Fruit fly (Drosophila melanogaster) whole organism, embryonic: ENCODE results near the gene Nagk.
A peak's percentile ranks its signal among the peaks of the same experiment; 100 is the strongest.

Experiments
- ATbp ChIP-seq: fragments of 200-800 bp; sonication (Bioruptor generic); optimal IDR thresholded peaks from 2 replicates; lab custom pipeline; 2017; ENCODE audit warnings: missing biosample characterization, mild to moderate bottlenecking, missing genetic modification characterization, missing genetic modification reagents
- Aef1 ChIP-seq: fragments of 200-800 bp; sonication (Bioruptor generic); IDR thresholded peaks from 3 replicates; pipeline ENCODE4 v1.3.6; 2022; ENCODE audit warnings: missing biosample characterization, missing genetic modification characterization
- Blimp-1 ChIP-seq: fragments of 200-800 bp; sonication (Bioruptor generic); optimal IDR thresholded peaks from 3 replicates; lab custom pipeline; 2018; ENCODE audit warnings: missing biosample characterization, missing genetic modification characterization, mild to moderate bottlenecking, moderate library complexity, missing genetic modification reagents
- C15 ChIP-seq: fragments of 200-800 bp; sonication (Bioruptor generic); IDR thresholded peaks from 3 replicates; pipeline ENCODE4 v1.3.6; 2022; ENCODE audit warnings: missing biosample characterization, missing genetic modification characterization
- CG11723 ChIP-seq: fragments of 200-800 bp; sonication (Bioruptor generic); optimal IDR thresholded peaks from 2 replicates; lab custom pipeline; 2017; ENCODE audit warnings: missing biosample characterization, mild to moderate bottlenecking, missing genetic modification characterization
- CG12104 ChIP-seq: fragments of 200-800 bp; sonication (Bioruptor generic); optimal IDR thresholded peaks from 3 replicates; lab custom pipeline; 2016; ENCODE audit warnings: missing biosample characterization, missing genetic modification characterization
- CG12769 ChIP-seq: fragments of 200-800 bp; sonication (Bioruptor generic); optimal IDR thresholded peaks from 2 replicates; lab custom pipeline; 2019; ENCODE audit warnings: missing biosample characterization, mild to moderate bottlenecking, missing genetic modification characterization, moderate library complexity
- CG15479 ChIP-seq: fragments of 200-800 bp; sonication (Bioruptor generic); optimal IDR thresholded peaks from 3 replicates; lab custom pipeline; 2019; ENCODE audit warnings: missing biosample characterization, mild to moderate bottlenecking, missing genetic modification characterization, moderate library complexity
- CG1832 ChIP-seq: fragments of 200-800 bp; sonication (Bioruptor generic); optimal IDR thresholded peaks from 2 replicates; lab custom pipeline; 2017; ENCODE audit warnings: missing biosample characterization, mild to moderate bottlenecking, missing genetic modification characterization, inconsistent platforms
- CG2116 ChIP-seq: fragments of 200-800 bp; sonication (Bioruptor generic); optimal IDR thresholded peaks from 3 replicates; lab custom pipeline; 2018; ENCODE audit warnings: missing biosample characterization, mild to moderate bottlenecking, missing genetic modification characterization
- CG2678 ChIP-seq: fragments of 200-800 bp; sonication (Bioruptor generic); optimal IDR thresholded peaks from 3 replicates; lab custom pipeline; 2019; ENCODE audit warnings: missing biosample characterization, mild to moderate bottlenecking, missing genetic modification characterization, moderate library complexity
- CG2875 ChIP-seq: fragments of 200-800 bp; sonication (Bioruptor generic); optimal IDR thresholded peaks from 2 replicates; lab custom pipeline; 2017; ENCODE audit warnings: missing biosample characterization, mild to moderate bottlenecking, missing genetic modification characterization, missing genetic modification reagents
- CG2889 ChIP-seq: fragments of 200-800 bp; sonication (Bioruptor generic); IDR thresholded peaks from 3 replicates; pipeline ENCODE4 v1.3.6; 2022; ENCODE audit warnings: missing biosample characterization, missing genetic modification characterization
- CG32767 ChIP-seq: fragments of 200-800 bp; sonication (Bioruptor generic); IDR thresholded peaks from 2 replicates; pipeline ENCODE4 v1.3.6; 2022; ENCODE audit warnings: missing biosample characterization, missing genetic modification characterization
- CG4617 ChIP-seq: fragments of 200-800 bp; sonication (Bioruptor generic); optimal IDR thresholded peaks from 3 replicates; lab custom pipeline; 2016; ENCODE audit warnings: missing biosample characterization, missing genetic modification characterization, borderline replicate concordance
- CG4854 ChIP-seq: fragments of 200-800 bp; sonication (Bioruptor generic); optimal IDR thresholded peaks from 2 replicates; lab custom pipeline; 2016; ENCODE audit warnings: missing biosample characterization, missing genetic modification characterization, inconsistent platforms
- CG8765 ChIP-seq: fragments of 200-800 bp; sonication (Bioruptor generic); IDR thresholded peaks from 2 replicates; pipeline ENCODE4 v1.3.6; 2022; ENCODE audit warnings: missing biosample characterization, missing genetic modification characterization
- CoRest ChIP-seq: fragments of 200-800 bp; sonication (Bioruptor generic); optimal IDR thresholded peaks from 3 replicates; lab custom pipeline; 2018; ENCODE audit warnings: missing biosample characterization, mild to moderate bottlenecking, missing genetic modification characterization, moderate library complexity
- D19A ChIP-seq: fragments of 200-800 bp; optimal IDR thresholded peaks from 3 replicates; lab custom pipeline; 2019; ENCODE audit warnings: missing biosample characterization, mild to moderate bottlenecking, missing genetic modification characterization, moderate library complexity
- Dbx ChIP-seq: fragments of 200-800 bp; sonication (Bioruptor generic); IDR thresholded peaks from 3 replicates; pipeline ENCODE4 v1.3.6; 2022; ENCODE audit warnings: missing biosample characterization, missing genetic modification characterization
- Elba2 ChIP-seq: fragments of 200-800 bp; sonication (Bioruptor generic); optimal IDR thresholded peaks from 3 replicates; lab custom pipeline; 2016; ENCODE audit warnings: missing biosample characterization, missing genetic modification characterization
- Fer3 ChIP-seq: fragments of 200-800 bp; sonication (Bioruptor generic); optimal IDR thresholded peaks from 2 replicates; lab custom pipeline; 2018; ENCODE audit warnings: missing biosample characterization, mild to moderate bottlenecking, missing genetic modification characterization, moderate library complexity
- Med ChIP-seq: fragments of 200-800 bp; sonication (Bioruptor generic); peaks from one replicate; lab custom pipeline; 2016; ENCODE audit warnings: missing biosample characterization, missing genetic modification characterization, mild to moderate bottlenecking, inconsistent platforms, moderate library complexity
- Mes4 ChIP-seq: fragments of 200-800 bp; sonication (Bioruptor generic); optimal IDR thresholded peaks from 2 replicates; lab custom pipeline; 2016; ENCODE audit warnings: missing biosample characterization, missing genetic modification characterization
- Myb ChIP-seq: fragments of 200-800 bp; sonication (Bioruptor generic); optimal IDR thresholded peaks from 2 replicates; lab custom pipeline; 2016; ENCODE audit warnings: missing biosample characterization, missing genetic modification characterization
- NC2α ChIP-seq: fragments of 200-800 bp; sonication (Bioruptor generic); optimal IDR thresholded peaks from 2 replicates; lab custom pipeline; 2016; ENCODE audit warnings: missing biosample characterization, missing genetic modification characterization
- Ptx1 ChIP-seq: fragments of 200-800 bp; sonication (Bioruptor generic); IDR thresholded peaks from 2 replicates; pipeline ENCODE4 v1.3.6; 2022; ENCODE audit warnings: missing biosample characterization, missing genetic modification characterization
- Side ChIP-seq: fragments of 200-800 bp; sonication (Bioruptor generic); optimal IDR thresholded peaks from 2 replicates; lab custom pipeline; 2016; ENCODE audit warnings: missing biosample characterization, missing genetic modification characterization
- Sox102F ChIP-seq: fragments of 200-800 bp; sonication (Bioruptor generic); optimal IDR thresholded peaks from 2 replicates; lab custom pipeline; 2018; ENCODE audit warnings: missing biosample characterization, mild to moderate bottlenecking, missing genetic modification characterization, moderate library complexity
- Vsx1 ChIP-seq: fragments of 200-800 bp; sonication (Bioruptor generic); optimal IDR thresholded peaks from 2 replicates; lab custom pipeline; 2017; ENCODE audit warnings: missing biosample characterization, mild to moderate bottlenecking, missing genetic modification characterization, missing genetic modification reagents
- ac ChIP-seq: fragments of 200-800 bp; sonication (Bioruptor generic); optimal IDR thresholded peaks from 3 replicates; lab custom pipeline; 2017; ENCODE audit warnings: missing biosample characterization, mild to moderate bottlenecking, missing genetic modification characterization
- ash1 ChIP-seq: fragments of 200-800 bp; sonication (Bioruptor generic); optimal IDR thresholded peaks from 2 replicates; lab custom pipeline; 2018; ENCODE audit warnings: missing biosample characterization, mild to moderate bottlenecking, missing genetic modification characterization
- bowl ChIP-seq: fragments of 200-800 bp; sonication (Bioruptor generic); IDR thresholded peaks from 2 replicates; pipeline ENCODE4 v1.3.6; 2022; ENCODE audit warnings: missing biosample characterization, missing genetic modification characterization
- crp ChIP-seq, 2 experiments: fragments of 200-800 bp; sonication (Bioruptor generic); optimal IDR thresholded peaks; 2 replicates in 1 of 2; 3 replicates in 1 of 2; lab custom pipeline; 2017; ENCODE audit warnings: missing biosample characterization in 2 of 2, missing genetic modification characterization in 2 of 2, mild to moderate bottlenecking in 1 of 2, moderate library complexity in 1 of 2
- dimm ChIP-seq: fragments of 200-800 bp; sonication (Bioruptor generic); IDR thresholded peaks from 2 replicates; pipeline ENCODE4 v1.3.6; 2022; ENCODE audit warnings: missing biosample characterization, missing genetic modification characterization
- dpn ChIP-seq, 2 experiments: fragments of 200-800 bp; sonication (Bioruptor generic); optimal IDR thresholded peaks; 3 replicates each; lab custom pipeline; 2016; ENCODE audit warnings: missing biosample characterization in 2 of 2, missing genetic modification characterization in 2 of 2
- ewg ChIP-seq: fragments of 200-800 bp; sonication (Bioruptor generic); optimal IDR thresholded peaks from 3 replicates; lab custom pipeline; 2017; ENCODE audit warnings: mild to moderate bottlenecking, missing biosample characterization, missing genetic modification reagents, missing genetic modification characterization
- eyg ChIP-seq: fragments of 200-800 bp; sonication (Bioruptor generic); optimal IDR thresholded peaks from 3 replicates; lab custom pipeline; 2016; ENCODE audit warnings: missing biosample characterization, missing genetic modification characterization
- fd102C ChIP-seq: fragments of 200-800 bp; sonication (Bioruptor generic); optimal IDR thresholded peaks from 2 replicates; lab custom pipeline; 2018; ENCODE audit warnings: missing biosample characterization, mild to moderate bottlenecking, missing genetic modification characterization, moderate library complexity
- ftz-f1 ChIP-seq: fragments of 200-800 bp; sonication (Bioruptor generic); optimal IDR thresholded peaks from 2 replicates; lab custom pipeline; 2016; ENCODE audit warnings: missing biosample characterization, missing genetic modification characterization
- gcm2 ChIP-seq: fragments of 200-800 bp; sonication (Bioruptor generic); optimal IDR thresholded peaks from 2 replicates; lab custom pipeline; 2016; ENCODE audit warnings: missing biosample characterization, missing genetic modification characterization
- her ChIP-seq: fragments of 200-800 bp; sonication (Bioruptor generic); optimal IDR thresholded peaks from 2 replicates; lab custom pipeline; 2016; ENCODE audit warnings: missing biosample characterization, missing genetic modification characterization
- mirr ChIP-seq: fragments of 200-800 bp; sonication (Bioruptor generic); optimal IDR thresholded peaks from 3 replicates; lab custom pipeline; 2018; ENCODE audit warnings: missing biosample characterization, mild to moderate bottlenecking, missing genetic modification characterization
- otp ChIP-seq: fragments of 200-800 bp; sonication (Bioruptor generic); IDR thresholded peaks from 3 replicates; pipeline ENCODE4, ENCODE4 v1.3.6; 2022; ENCODE audit warnings: missing biosample characterization, missing genetic modification characterization
- pho ChIP-seq: fragments of 200-800 bp; sonication (Bioruptor generic); optimal IDR thresholded peaks from 2 replicates; lab custom pipeline; 2016; ENCODE audit warnings: missing biosample characterization, missing genetic modification characterization
- rib ChIP-seq: fragments of 200-800 bp; sonication (Bioruptor generic); IDR thresholded peaks from 2 replicates; pipeline ENCODE4 v1.3.6; 2022; ENCODE audit warnings: missing biosample characterization, missing genetic modification characterization
- salm ChIP-seq: fragments of 200-800 bp; sonication (Bioruptor generic); optimal IDR thresholded peaks from 2 replicates; lab custom pipeline; 2018; ENCODE audit warnings: missing biosample characterization, mild to moderate bottlenecking, missing genetic modification characterization
- slbo ChIP-seq: fragments of 200-800 bp; sonication (Bioruptor generic); IDR thresholded peaks from 2 replicates; pipeline ENCODE4 v1.3.6; 2022; ENCODE audit warnings: missing biosample characterization, missing genetic modification characterization
- tll ChIP-seq, 2 experiments: fragments of 200-800 bp in 1 of 2; fragments of >200 bp in 1 of 2; sonication (Bioruptor generic) in 1 of 2; optimal IDR thresholded peaks; 2 replicates each; lab custom pipeline; 2017 to 2019; ENCODE audit warnings: missing biosample characterization in 2 of 2, missing genetic modification characterization in 2 of 2, mild to moderate bottlenecking in 1 of 2, moderate library complexity in 1 of 2
- tx ChIP-seq: fragments of 200-800 bp; sonication (Bioruptor generic); optimal IDR thresholded peaks from 2 replicates; lab custom pipeline; 2016; ENCODE audit warnings: missing biosample characterization, missing genetic modification characterization
- zfh1 ChIP-seq: fragments of 200-800 bp; sonication (Bioruptor generic); IDR thresholded peaks from 3 replicates; pipeline ENCODE4 v1.3.6; 2022; ENCODE audit warnings: missing biosample characterization, missing genetic modification characterization

The Nagk gene

dm6 chr3R:15332994-15333393 lies 10.1 kb downstream of the Nagk start, which contains the start of the genes Fkbp39 and Cyfip (continued):
- TF ChIP-seq CG1832 (GFP tag; lab: Kevin White, UChicago): no peak
- no peak for TF ChIP-seq salm (tag; lab: Kevin White, UChicago)
- TF ChIP-seq CG2116: peak; percentile 89
- peak; percentile 13 for TF ChIP-seq CoRest
- TF ChIP-seq Side: peak; percentile 67
- peak; percentile 73 for TF ChIP-seq ftz-f1 (GFP tag; lab: Kevin White, UChicago)
- peak; percentile 70; the same call in 1 of the 2 replicates for TF ChIP-seq rib (GFP tag; lab: Robert Waterston, UW)
- TF ChIP-seq pho: peak; percentile 69
- TF ChIP-seq CG2889 (GFP tag; lab: Robert Waterston, UW): no peak
- TF ChIP-seq D19A (tag; lab: Kevin White, UChicago): no peak
- peak; percentile 83 for TF ChIP-seq Aef1 (GFP tag; lab: Robert Waterston, UW)
- no peak for TF ChIP-seq bowl (GFP tag; lab: Robert Waterston, UW)
- TF ChIP-seq dimm: no peak
- TF ChIP-seq Ptx1 (GFP tag; lab: Robert Waterston, UW): peak; percentile 39; the same call in 1 of the 2 replicates
- no peak for TF ChIP-seq eyg
- TF ChIP-seq Blimp-1 (GFP tag; lab: Kevin White, UChicago): no peak
- peak; percentile 98 for TF ChIP-seq CG4617
- TF ChIP-seq ATbp (GFP tag; lab: Kevin White, UChicago): no peak
- no peak for TF ChIP-seq C15 (GFP tag; lab: Robert Waterston, UW)
- peak; percentile 14 for TF ChIP-seq gcm2
- peak; percentile 31; the same call in 1 of the 2 replicates for TF ChIP-seq CG32767 (GFP tag; lab: Robert Waterston, UW)
- peak in 1 of 2 experiments; percentile 52 for TF ChIP-seq crp (GFP tag; optimal IDR thresholded peaks at IDR 0.05; lab: Kevin White, UChicago)
- TF ChIP-seq Myb (GFP tag; lab: Kevin White, UChicago): peak; percentile 69
- TF ChIP-seq Sox102F (GFP tag; lab: Kevin White, UChicago): no peak
- no peak for TF ChIP-seq NC2α (GFP tag; lab: Kevin White, UChicago)
- TF ChIP-seq Elba2 (GFP tag; lab: Kevin White, UChicago): peak; percentile 35
- TF ChIP-seq dpn (GFP tag; optimal IDR thresholded peaks at IDR 0.05; lab: Kevin White, UChicago): peak; percentile 41 to 57
- TF ChIP-seq tx (GFP tag; lab: Kevin White, UChicago): peak; percentile 59
- no peak for TF ChIP-seq otp
- TF ChIP-seq CG12769: no peak
- TF ChIP-seq zfh1 (GFP tag; lab: Robert Waterston, UW): no peak
- TF ChIP-seq slbo (GFP tag; lab: Robert Waterston, UW): peak; percentile 76
- no peak for TF ChIP-seq CG12104 (GFP tag; lab: Kevin White, UChicago)
- TF ChIP-seq CG2678: no peak
- no peak for TF ChIP-seq Vsx1 (GFP tag; lab: Kevin White, UChicago)
- TF ChIP-seq CG8765 (GFP tag; lab: Robert Waterston, UW): no peak
- TF ChIP-seq mirr (GFP tag; lab: Kevin White, UChicago): peak; percentile 21
- TF ChIP-seq ewg: peak; percentile 96
- peak; percentile 98 for TF ChIP-seq Med (GFP tag; lab: Kevin White, UChicago)
- TF ChIP-seq CG2875 (GFP tag; lab: Kevin White, UChicago): no peak
- peak; percentile 27 for TF ChIP-seq Fer3 (tag; lab: Kevin White, UChicago)
- TF ChIP-seq Dbx (GFP tag; lab: Robert Waterston, UW): peak; percentile 80
- TF ChIP-seq ash1 (GFP tag; lab: Kevin White, UChicago): no peak
- peak; percentile 30 for TF ChIP-seq CG4854 (GFP tag; lab: Kevin White, UChicago)
- peak; percentile 4 for TF ChIP-seq fd102C (GFP tag; lab: Kevin White, UChicago)
- peak; percentile 52 for TF ChIP-seq Mes4 (GFP tag; lab: Kevin White, UChicago)
- no peak for TF ChIP-seq ac
- no peak for TF ChIP-seq CG15479 (GFP tag; lab: Kevin White, UChicago)
- no peak for TF ChIP-seq CG11723 (GFP tag; lab: Kevin White, UChicago)
- TF ChIP-seq tll (GFP tag; optimal IDR thresholded peaks at IDR 0.05; lab: Kevin White, UChicago): peak in 1 of 2 experiments; percentile 11
- peak; percentile 71 for TF ChIP-seq her
